Worm (Caenorhabditis elegans) whole organism, L1 larva: ENCODE data around the gene tmem-138.
A peak's percentile ranks its signal among the peaks of the same experiment; 100 is the strongest.

Source experiments
- C04F5.9 ChIP-seq: sonication (generic microtip); optimal IDR thresholded peaks from 2 replicates; lab custom pipeline; 2016; ENCODE audit warnings: missing genetic modification characterization, missing compliant biosample characterization
- C16A3.4 ChIP-seq: fragments of 150-350 bp; optimal IDR thresholded peaks from 2 replicates; lab custom pipeline; 2014; ENCODE audit warnings: missing biosample characterization, missing genetic modification characterization
- C34B4.2 ChIP-seq: sonication (generic microtip); optimal IDR thresholded peaks from 2 replicates; lab custom pipeline; 2017; ENCODE audit warnings: mild to moderate bottlenecking, missing genetic modification characterization, missing compliant biosample characterization
- F16B12.6 ChIP-seq: fragments of 150-350 bp; optimal IDR thresholded peaks from 2 replicates; lab custom pipeline; 2014; ENCODE audit warnings: missing biosample characterization, missing genetic modification characterization
- aly-2 ChIP-seq: fragments of 150-350 bp; optimal IDR thresholded peaks from 2 replicates; lab custom pipeline; 2014; ENCODE audit warnings: missing biosample characterization, missing genetic modification characterization
- ama-1 ChIP-seq: fragments of 150-350 bp; optimal IDR thresholded peaks from 2 replicates; lab custom pipeline; 2014
- blmp-1 ChIP-seq: fragments of 150-350 bp; optimal IDR thresholded peaks from 2 replicates; lab custom pipeline; 2014; ENCODE audit warnings: missing biosample characterization, missing genetic modification characterization
- ceh-63 ChIP-seq: fragments of 200-800 bp; sonication (Bioruptor generic); optimal IDR thresholded peaks from 2 replicates; lab custom pipeline; 2018; ENCODE audit warnings: mild to moderate bottlenecking, missing genetic modification characterization, missing compliant biosample characterization
- ceh-8 ChIP-seq: fragments of 200-800 bp; sonication (Bioruptor generic); optimal IDR thresholded peaks from 2 replicates; lab custom pipeline; 2018; ENCODE audit warnings: mild to moderate bottlenecking, missing genetic modification characterization, moderate library complexity, missing compliant biosample characterization
- ceh-82 ChIP-seq, 3 experiments: fragments of 150-350 bp in 1 of 3; sonication (generic microtip) in 2 of 3; optimal IDR thresholded peaks; 2 replicates each; lab custom pipeline; 2014 to 2017; ENCODE audit warnings: missing biosample characterization in 3 of 3, missing genetic modification characterization in 3 of 3
- ceh-90 ChIP-seq: sonication (generic microtip); optimal IDR thresholded peaks from 2 replicates; lab custom pipeline; 2016; ENCODE audit warnings: missing genetic modification characterization, missing compliant biosample characterization
- dpl-1 ChIP-seq, 3 experiments: fragments of 150-350 bp in 2 of 3; sonication (generic microtip) in 1 of 3; optimal IDR thresholded peaks; 2 replicates each; lab custom pipeline; 2014 to 2017; ENCODE audit warnings: missing biosample characterization in 3 of 3, missing genetic modification characterization in 3 of 3, missing genetic modification reagents in 3 of 3
- efl-1 ChIP-seq, 4 experiments: fragments of 150-350 bp; optimal IDR thresholded peaks in 3 of 4; peaks in 1 of 4; 1 replicate in 1 of 4; 2 replicates in 3 of 4; lab custom pipeline; 2014; ENCODE audit warnings: missing biosample characterization in 2 of 4, missing genetic modification characterization in 2 of 4, missing genetic modification reagents in 2 of 4
- efl-3 ChIP-seq: fragments of 200-800 bp; sonication (Bioruptor generic); optimal IDR thresholded peaks from 2 replicates; lab custom pipeline; 2018; ENCODE audit warnings: mild to moderate bottlenecking, missing genetic modification characterization, missing compliant biosample characterization
- egl-27 ChIP-seq, 2 experiments: fragments of 150-350 bp in 1 of 2; sonication (generic microtip); optimal IDR thresholded peaks; 3 replicates each; lab custom pipeline; 2017 to 2018; ENCODE audit warnings: missing biosample characterization in 2 of 2, missing genetic modification characterization in 2 of 2, missing genetic modification reagents in 2 of 2
- elt-2 ChIP-seq: sonication (generic microtip); optimal IDR thresholded peaks from 2 replicates; lab custom pipeline; 2016; ENCODE audit warnings: missing genetic modification characterization, mild to moderate bottlenecking, inconsistent platforms, missing compliant biosample characterization, missing genetic modification reagents
- ets-5 ChIP-seq: fragments of 200-800 bp; sonication (Bioruptor generic); IDR thresholded peaks from 2 replicates; pipeline ENCODE4 v1.3.6; 2022; ENCODE audit warnings: missing genetic modification characterization, missing compliant biosample characterization
- fkh-10 ChIP-seq: sonication (generic microtip); optimal IDR thresholded peaks from 2 replicates; lab custom pipeline; 2017; ENCODE audit warnings: missing biosample characterization, missing genetic modification reagents, missing genetic modification characterization
- grh-1 ChIP-seq: fragments of 200-800 bp; sonication (Bioruptor generic); IDR thresholded peaks from 2 replicates; pipeline ENCODE4 v1.3.6; 2022; ENCODE audit warnings: missing genetic modification reagents, missing genetic modification characterization, missing compliant biosample characterization
- hpl-2 ChIP-seq: fragments of 150-350 bp; optimal IDR thresholded peaks from 2 replicates; lab custom pipeline; 2014; ENCODE audit warnings: missing biosample characterization, missing genetic modification reagents, missing genetic modification characterization
- lin-14 ChIP-seq: fragments of 200-800 bp; sonication (Bioruptor generic); optimal IDR thresholded peaks from 2 replicates; lab custom pipeline; 2018; ENCODE audit warnings: mild to moderate bottlenecking, missing genetic modification characterization, moderate library complexity, missing compliant biosample characterization
- lin-15B ChIP-seq: fragments of 150-350 bp; sonication (generic microtip); optimal IDR thresholded peaks from 3 replicates; lab custom pipeline; 2014; ENCODE audit warnings: missing biosample characterization, missing genetic modification characterization
- lin-35 ChIP-seq, 2 experiments: fragments of 150-350 bp; optimal IDR thresholded peaks; 2 replicates each; lab custom pipeline; 2014; ENCODE audit warnings: missing biosample characterization in 2 of 2, missing genetic modification characterization in 2 of 2, missing genetic modification reagents in 2 of 2
- lin-39 ChIP-seq: fragments of 150-350 bp; optimal IDR thresholded peaks from 2 replicates; lab custom pipeline; 2014; ENCODE audit warnings: missing biosample characterization, missing genetic modification reagents, missing genetic modification characterization
- lsy-2 ChIP-seq, 2 experiments: fragments of 150-350 bp; optimal IDR thresholded peaks; 2 replicates each; lab custom pipeline; 2014; ENCODE audit warnings: missing biosample characterization in 2 of 2, missing genetic modification characterization in 2 of 2
- mab-9 ChIP-seq: fragments of 200-800 bp; sonication (Bioruptor generic); IDR thresholded peaks from 2 replicates; pipeline ENCODE4 v1.3.6; 2022; ENCODE audit warnings: missing genetic modification reagents, missing genetic modification characterization, missing compliant biosample characterization
- mdl-1 ChIP-seq, 2 experiments: fragments of 150-350 bp; optimal IDR thresholded peaks; 2 replicates each; lab custom pipeline; 2014 to 2017; ENCODE audit warnings: missing biosample characterization in 2 of 2, missing genetic modification characterization in 2 of 2, inconsistent platforms in 1 of 2
- mep-1 ChIP-seq: fragments of 150-350 bp; optimal IDR thresholded peaks from 2 replicates; lab custom pipeline; 2014; ENCODE audit warnings: missing biosample characterization, missing genetic modification characterization
- nhr-19 ChIP-seq: fragments of 200-800 bp; sonication (Bioruptor generic); conservative IDR thresholded peaks from 2 replicates; pipeline ENCODE4 v1.3.6; 2022; ENCODE audit warnings: missing genetic modification characterization, missing compliant biosample characterization
- nhr-237 ChIP-seq: fragments of 150-350 bp; optimal IDR thresholded peaks from 2 replicates; lab custom pipeline; 2014; ENCODE audit warnings: missing biosample characterization, missing genetic modification characterization
- nhr-77 ChIP-seq: fragments of 150-350 bp; optimal IDR thresholded peaks from 2 replicates; lab custom pipeline; 2014; ENCODE audit warnings: missing biosample characterization, missing genetic modification characterization
- nhr-84 ChIP-seq: sonication (generic microtip); optimal IDR thresholded peaks from 2 replicates; lab custom pipeline; 2017; ENCODE audit warnings: missing biosample characterization, missing genetic modification characterization
- nhr-85 ChIP-seq: sonication (generic microtip); peaks from one replicate; lab custom pipeline; 2016; ENCODE audit warnings: missing genetic modification characterization, inconsistent platforms, missing compliant biosample characterization
- pqm-1 ChIP-seq: sonication (generic microtip); optimal IDR thresholded peaks from 3 replicates; lab custom pipeline; 2017; ENCODE audit warnings: missing biosample characterization, missing genetic modification characterization
- snu-23 ChIP-seq: sonication (generic microtip); optimal IDR thresholded peaks from 2 replicates; lab custom pipeline; 2016; ENCODE audit warnings: missing genetic modification characterization, missing compliant biosample characterization
- sox-4 ChIP-seq: sonication (generic microtip); optimal IDR thresholded peaks from 2 replicates; lab custom pipeline; 2016; ENCODE audit warnings: missing genetic modification characterization, missing compliant biosample characterization
- sptf-1 ChIP-seq: fragments of 150-350 bp; optimal IDR thresholded peaks from 2 replicates; lab custom pipeline; 2014; ENCODE audit warnings: missing biosample characterization, missing genetic modification characterization
- sup-37 ChIP-seq: fragments of 200-800 bp; sonication (Bioruptor generic); optimal IDR thresholded peaks from 2 replicates; lab custom pipeline; 2018; ENCODE audit warnings: mild to moderate bottlenecking, missing genetic modification characterization, missing compliant biosample characterization
- swsn-7 ChIP-seq: sonication (generic microtip); optimal IDR thresholded peaks from 2 replicates; lab custom pipeline; 2016; ENCODE audit warnings: missing genetic modification characterization, missing compliant biosample characterization
- tbx-2 ChIP-seq: sonication (generic microtip); optimal IDR thresholded peaks from 2 replicates; lab custom pipeline; 2016; ENCODE audit warnings: missing genetic modification characterization, missing compliant biosample characterization
- tlp-1 ChIP-seq: fragments of 150-350 bp; optimal IDR thresholded peaks from 2 replicates; lab custom pipeline; 2014; ENCODE audit warnings: missing biosample characterization, missing genetic modification characterization
- unc-130 ChIP-seq: fragments of 150-350 bp; optimal IDR thresholded peaks from 2 replicates; lab custom pipeline; 2017; ENCODE audit warnings: missing biosample characterization, missing genetic modification characterization, inconsistent platforms
- unc-62 ChIP-seq: fragments of 150-350 bp; optimal IDR thresholded peaks from 2 replicates; lab custom pipeline; 2014; ENCODE audit warnings: missing biosample characterization, missing genetic modification reagents, missing genetic modification characterization
- unc-98 ChIP-seq: fragments of 200-800 bp; sonication (Bioruptor generic); IDR thresholded peaks from 2 replicates; pipeline ENCODE4 v1.3.6; 2022; ENCODE audit warnings: missing genetic modification characterization, missing compliant biosample characterization
- ztf-11 ChIP-seq, 2 experiments: sonication (generic microtip); optimal IDR thresholded peaks; 2 replicates each; lab custom pipeline; 2016 to 2017; ENCODE audit warnings: missing genetic modification characterization in 2 of 2, missing biosample characterization in 1 of 2, missing compliant biosample characterization in 1 of 2

tmem-138 gene

ce11 chrII:8127290-8127689 lies 29.8 kb upstream of the tmem-138 start:
- peak; percentile 68 for TF ChIP-seq elt-2
- TF ChIP-seq lin-35 (GFP tag; optimal IDR thresholded peaks at IDR 0.05; lab: Kevin White, UChicago), result peak in 1 of 2 experiments; percentile 36
- TF ChIP-seq lsy-2 (tag; optimal IDR thresholded peaks at IDR 0.05; lab: Kevin White, UChicago), result peak in 1 of 2 experiments; percentile 4
- TF ChIP-seq ceh-90, result no peak
- peak; percentile 17 for TF ChIP-seq nhr-85 (tag; lab: Kevin White, UChicago)
- TF ChIP-seq pqm-1 (tag; lab: Kevin White, UChicago), result peak; percentile 31
- no peak for TF ChIP-seq fkh-10
- TF ChIP-seq ets-5 (GFP tag; lab: Robert Waterston, UW), result no peak
- TF ChIP-seq lin-14, result peak; percentile 7

ce11 chrII:8127794-8128193 lies 29.3 kb upstream of the tmem-138 start:
- TF ChIP-seq unc-98 (GFP tag; lab: Robert Waterston, UW) (no peak), swsn-7 (tag; lab: Kevin White, UChicago) (no peak), F16B12.6 (tag; lab: Kevin White, UChicago) (no peak), efl-1 (optimal IDR thresholded peaks at IDR 0.05; lab: Kevin White, UChicago) (no peak), efl-1 (GFP tag; optimal IDR thresholded peaks at IDR 0.05 in 1 of 2; lab: Kevin White, UChicago) (peak in 1 of 2 experiments; percentile 74), C16A3.4 (tag; lab: Kevin White, UChicago) (no peak), lin-35 (GFP tag; optimal IDR thresholded peaks at IDR 0.05; lab: Kevin White, UChicago) (no peak), tbx-2 (tag; lab: Kevin White, UChicago) (no peak)

ce11 chrII:8128273-8129039 lies 28.7 kb upstream of the tmem-138 start:
- TF ChIP-seq nhr-19 (GFP tag; lab: Robert Waterston, UW) (peak; percentile 76), efl-3 (no peak), ceh-8 (GFP tag; lab: Kevin White, UChicago) (peak; percentile 42), F16B12.6 (tag; lab: Kevin White, UChicago) (peak; percentile 11), nhr-77 (tag; lab: Kevin White, UChicago) (no peak), sptf-1 (no peak), mdl-1 (tag; optimal IDR thresholded peaks at IDR 0.05; lab: Kevin White, UChicago) (peak in 1 of 2 experiments; percentile 80), blmp-1 (tag; lab: Kevin White, UChicago) (peak; percentile 55), grh-1 (GFP tag; lab: Robert Waterston, UW) (peak; percentile 70), aly-2 (tag; lab: Kevin White, UChicago) (no peak), nhr-237 (no peak), sup-37 (GFP tag; lab: Kevin White, UChicago) (no peak), lsy-2 (tag; optimal IDR thresholded peaks at IDR 0.05; lab: Kevin White, UChicago) (peak; percentile 69 to 76), swsn-7 (tag; lab: Kevin White, UChicago) (peak; percentile 27), ztf-11 (tag; optimal IDR thresholded peaks at IDR 0.05; lab: Kevin White, UChicago) (peak in 1 of 2 experiments; percentile 12), ama-1 (lab: Kevin White, UChicago) (no peak), unc-98 (GFP tag; lab: Robert Waterston, UW) (no peak), sox-4 (tag; lab: Kevin White, UChicago) (no peak), lin-39 (tag; lab: Kevin White, UChicago) (peak; percentile 56), C34B4.2 (tag; lab: Kevin White, UChicago) (no peak), tbx-2 (tag; lab: Kevin White, UChicago) (peak; percentile 50), dpl-1 (GFP tag; optimal IDR thresholded peaks at IDR 0.05; lab: Kevin White, UChicago) (peak; percentile 0 to 53 (median 17)), ceh-90 (peak; percentile 30), C16A3.4 (tag; lab: Kevin White, UChicago) (peak; percentile 29), lin-15B (tag; lab: Kevin White, UChicago) (peak; percentile 14), unc-130 (tag; lab: Kevin White, UChicago) (peak; percentile 90), ceh-82 (tag; optimal IDR thresholded peaks at IDR 0.05; lab: Kevin White, UChicago) (peak in 2 of 3 experiments; percentile 39 to 41), elt-2 (peak; percentile 17), ceh-63 (GFP tag; lab: Kevin White, UChicago) (no peak), egl-27 (tag; optimal IDR thresholded peaks at IDR 0.05; lab: Kevin White, UChicago) (no peak), efl-1 (optimal IDR thresholded peaks at IDR 0.05; lab: Kevin White, UChicago) (peak; percentile 6 to 33), efl-1 (GFP tag; optimal IDR thresholded peaks at IDR 0.05 in 1 of 2; lab: Kevin White, UChicago) (peak; percentile 12 to 58), hpl-2 (no peak), C04F5.9 (tag; lab: Kevin White, UChicago) (no peak), nhr-84 (no peak), mep-1 (tag; lab: Kevin White, UChicago) (peak; percentile 21), lin-35 (GFP tag; optimal IDR thresholded peaks at IDR 0.05; lab: Kevin White, UChicago) (peak; percentile 19 to 75), mab-9 (GFP tag; lab: Robert Waterston, UW) (no peak), fkh-10 (no peak), snu-23 (GFP tag; lab: Kevin White, UChicago) (peak; percentile 87), unc-62 (GFP tag; lab: Kevin White, UChicago) (no peak), tlp-1 (tag; lab: Kevin White, UChicago) (no peak)
